Fruit fly (Drosophila melanogaster): ENCODE measurements around the gene CG31220.

DNA sequence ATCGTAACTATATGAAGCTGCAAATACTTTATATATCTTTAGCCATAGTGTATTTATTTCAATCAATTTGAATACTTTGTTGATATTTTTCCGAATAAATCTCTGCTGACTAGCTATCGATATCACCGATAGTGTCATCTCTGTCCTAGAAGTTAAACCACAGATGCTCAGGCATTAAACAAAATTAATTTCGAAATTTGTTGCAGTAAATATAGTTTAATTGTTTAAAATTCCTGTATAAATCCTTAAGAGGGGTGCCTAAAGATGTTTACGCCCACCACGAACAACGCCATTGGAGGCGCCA lies 3.4 kb upstream of the CG31220 start, which contains the start of gene Nup58:
- no peak for TF ChIP-seq Myc (optimal IDR thresholded peaks at IDR 0.05)
- TF ChIP-seq ttk (optimal IDR thresholded peaks at IDR 0.05), result no peak
